Worm (Caenorhabditis elegans) whole organism, late embryonic: Measurements from ENCODE around the gene ZK550.2.

Experiments used
- ama-1 ChIP-seq: fragments of 150-350 bp; optimal IDR thresholded peaks from 2 replicates; lab custom pipeline; 2014
- ceh-14 ChIP-seq: sonication (generic microtip); optimal IDR thresholded peaks from 2 replicates; lab custom pipeline; 2016; ENCODE audit warnings: missing genotype, missing genetic modification characterization, missing compliant biosample characterization
- ceh-22 ChIP-seq: sonication (generic microtip); optimal IDR thresholded peaks from 2 replicates; lab custom pipeline; 2017; ENCODE audit warnings: missing biosample characterization, missing genetic modification characterization
- ceh-30 ChIP-seq: fragments of 150-350 bp; optimal IDR thresholded peaks from 2 replicates; lab custom pipeline; 2014; ENCODE audit warnings: missing biosample characterization, missing genetic modification characterization
- ceh-31 ChIP-seq: sonication (generic microtip); optimal IDR thresholded peaks from 2 replicates; lab custom pipeline; 2016; ENCODE audit warnings: missing genetic modification characterization, missing compliant biosample characterization
- ceh-34 ChIP-seq: sonication (generic microtip); optimal IDR thresholded peaks from 2 replicates; lab custom pipeline; 2016; ENCODE audit warnings: mild to moderate bottlenecking, missing genetic modification characterization, missing compliant biosample characterization
- hlh-15 ChIP-seq: sonication (generic microtip); optimal IDR thresholded peaks from 2 replicates; lab custom pipeline; 2016; ENCODE audit warnings: missing genetic modification characterization, missing compliant biosample characterization
- lin-11 ChIP-seq: fragments of 200-800 bp; sonication (Bioruptor generic); optimal IDR thresholded peaks from 2 replicates; lab custom pipeline; 2018; ENCODE audit warnings: mild to moderate bottlenecking, missing genetic modification characterization, missing compliant biosample characterization
- pha-4 ChIP-seq: fragments of 150-350 bp; optimal IDR thresholded peaks from 2 replicates; lab custom pipeline; 2018; ENCODE audit warnings: missing biosample characterization, missing genetic modification reagents, missing genetic modification characterization
- pqm-1 ChIP-seq: sonication (generic microtip); optimal IDR thresholded peaks from 2 replicates; lab custom pipeline; 2016; ENCODE audit warnings: missing genetic modification characterization, missing compliant biosample characterization
- sox-2 ChIP-seq: fragments of 200-800 bp; sonication (Bioruptor generic); IDR thresholded peaks from 2 replicates; pipeline ENCODE4 v1.3.6; 2022; ENCODE audit warnings: missing genetic modification reagents, missing genetic modification characterization, missing compliant biosample characterization
- sox-4 ChIP-seq: sonication (generic microtip); optimal IDR thresholded peaks from 2 replicates; lab custom pipeline; 2017; ENCODE audit warnings: mild to moderate bottlenecking, missing genetic modification characterization, inconsistent platforms, missing compliant biosample characterization
- tbx-2 ChIP-seq: sonication (generic microtip); optimal IDR thresholded peaks from 2 replicates; lab custom pipeline; 2016; ENCODE audit warnings: missing genetic modification characterization, missing compliant biosample characterization

DNA sequence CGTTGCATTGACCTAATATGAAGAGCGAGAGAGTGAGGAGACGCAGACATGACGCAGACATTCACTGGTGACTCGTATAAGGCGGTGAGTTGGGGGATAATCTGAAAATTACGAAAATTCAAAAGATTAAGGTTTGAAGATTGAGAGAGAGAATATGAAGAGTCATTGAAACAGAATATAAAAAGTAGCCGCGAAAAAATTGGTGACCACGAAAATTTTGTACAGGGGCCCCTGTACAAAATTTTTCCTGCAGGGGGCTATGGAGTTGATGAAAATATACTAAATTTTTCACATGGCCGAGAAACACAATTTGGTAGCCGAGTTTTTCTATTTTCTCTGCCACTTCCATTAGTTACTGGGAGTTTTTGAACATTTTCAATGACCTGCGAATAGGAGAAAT is 38.6 kb upstream of the ZK550.2 start, which contains the start of gene cnnm-1:
- no peak for TF ChIP-seq pha-4 (tag; lab: Kevin White, UChicago)
- TF ChIP-seq sox-2 (GFP tag; lab: Robert Waterston, UW), result no peak
- TF ChIP-seq lin-11, result no peak
- no peak for TF ChIP-seq tbx-2 (tag; lab: Kevin White, UChicago)
- no peak for TF ChIP-seq hlh-15 (tag; lab: Kevin White, UChicago)
- no peak for TF ChIP-seq ama-1
- no peak for TF ChIP-seq sox-4
- no peak for TF ChIP-seq ceh-34
- no peak for TF ChIP-seq ceh-31 (tag; lab: Kevin White, UChicago)
- TF ChIP-seq pqm-1, result no peak
- TF ChIP-seq ceh-14, result no peak
- TF ChIP-seq ceh-30 (tag; lab: Kevin White, UChicago), result no peak
- no peak for TF ChIP-seq ceh-22
